Worm (Caenorhabditis elegans) whole organism, L3 larva: Measurements from ENCODE around the gene swt-5.

ENCODE experiments used
- aly-2 ChIP-seq: fragments of 150-350 bp; optimal IDR thresholded peaks from 2 replicates; lab custom pipeline; 2014; ENCODE audit warnings: missing biosample characterization, missing genetic modification characterization
- ama-1 ChIP-seq: fragments of 150-350 bp; optimal IDR thresholded peaks from 2 replicates; lab custom pipeline; 2018
- ceh-82 ChIP-seq: fragments of 150-350 bp; optimal IDR thresholded peaks from 2 replicates; lab custom pipeline; 2014; ENCODE audit warnings: missing biosample characterization, missing genetic modification characterization
- ceh-9 ChIP-seq: sonication (generic microtip); optimal IDR thresholded peaks from 2 replicates; lab custom pipeline; 2018; ENCODE audit warnings: missing biosample characterization, missing genetic modification characterization
- egl-27 ChIP-seq: sonication (generic microtip); optimal IDR thresholded peaks from 4 replicates; lab custom pipeline; 2017; ENCODE audit warnings: missing biosample characterization, missing genetic modification reagents, missing genetic modification characterization
- jun-1 ChIP-seq: fragments of 150-350 bp; optimal IDR thresholded peaks from 2 replicates; lab custom pipeline; 2014; ENCODE audit warnings: missing biosample characterization, missing genetic modification reagents, missing genetic modification characterization
- nfya-1 ChIP-seq: sonication (generic microtip); optimal IDR thresholded peaks from 2 replicates; lab custom pipeline; 2017; ENCODE audit warnings: missing genetic modification characterization, mild to moderate bottlenecking, missing compliant biosample characterization, antibody characterized with exemption, moderate library complexity; ENCODE audit not compliant: insufficient read depth
- nhr-76 ChIP-seq: fragments of 150-350 bp; sonication (generic microtip); optimal IDR thresholded peaks from 5 replicates; lab custom pipeline; 2014; ENCODE audit warnings: missing biosample characterization, missing genetic modification characterization
- skn-1 ChIP-seq: fragments of 150-350 bp; optimal IDR thresholded peaks from 2 replicates; lab custom pipeline; 2014; ENCODE audit warnings: missing biosample characterization, missing genetic modification characterization
- snpc-4 ChIP-seq: fragments of 150-350 bp; optimal IDR thresholded peaks from 2 replicates; lab custom pipeline; 2014; ENCODE audit warnings: missing biosample characterization, missing genetic modification characterization
- unc-39 ChIP-seq: sonication (generic microtip); optimal IDR thresholded peaks from 4 replicates; lab custom pipeline; 2017; ENCODE audit warnings: missing biosample characterization, missing genetic modification characterization
- ztf-11 ChIP-seq: fragments of 150-350 bp; optimal IDR thresholded peaks from 2 replicates; lab custom pipeline; 2014; ENCODE audit warnings: missing biosample characterization, missing genetic modification characterization

DNA sequence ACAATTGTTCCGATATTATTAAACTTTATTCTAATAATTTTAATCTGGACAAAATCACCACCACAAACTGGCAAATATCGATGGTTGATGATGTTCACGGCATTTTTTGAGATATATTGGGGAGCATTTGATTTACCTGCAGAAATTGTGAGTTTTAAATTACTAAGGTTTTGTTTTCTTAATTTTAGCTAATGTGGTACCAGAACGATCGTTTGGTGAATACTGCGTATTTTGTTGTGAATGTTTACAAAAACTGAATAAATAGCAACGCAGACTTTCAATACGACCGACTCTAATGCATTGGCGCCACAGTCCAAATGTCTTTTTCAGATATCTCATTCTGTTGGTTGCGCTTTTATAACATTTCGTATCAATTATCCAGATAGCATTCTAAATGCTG, 20.5 kb downstream of the swt-5 start:
- TF ChIP-seq ceh-82 (tag; lab: Kevin White, UChicago) (no peak), snpc-4 (no peak), unc-39 (tag; lab: Kevin White, UChicago) (no peak), ama-1 (no peak), aly-2 (tag; lab: Kevin White, UChicago) (no peak), ceh-9 (no peak), nfya-1 (tag; lab: Kevin White, UChicago) (no peak), ztf-11 (tag; lab: Kevin White, UChicago) (no peak), egl-27 (no peak), jun-1 (no peak), nhr-76 (tag; lab: Kevin White, UChicago) (no peak), skn-1 (tag; lab: Kevin White, UChicago) (no peak)
